Fruit fly (Drosophila melanogaster) whole organism, embryonic: ENCODE results near the gene ca.

Experiments used
- CG10147 ChIP-seq: fragments of 200-800 bp; sonication (Bioruptor generic); optimal IDR thresholded peaks from 2 replicates; lab custom pipeline; 2019; ENCODE audit warnings: missing biosample characterization, mild to moderate bottlenecking, missing genetic modification characterization, moderate library complexity
- CG10366 ChIP-seq: fragments of 200-800 bp; sonication (Bioruptor generic); IDR thresholded peaks from 2 replicates; pipeline ENCODE4 v1.3.6; 2022; ENCODE audit warnings: missing biosample characterization, missing genetic modification characterization
- CG10654 ChIP-seq: fragments of 200-800 bp; sonication (Bioruptor generic); optimal IDR thresholded peaks from 2 replicates; lab custom pipeline; 2016; ENCODE audit warnings: missing biosample characterization, missing genetic modification characterization
- CG11456 ChIP-seq: fragments of 200-800 bp; sonication (Bioruptor generic); IDR thresholded peaks from 3 replicates; pipeline ENCODE4 v1.3.6; 2022; ENCODE audit warnings: missing biosample characterization, missing genetic modification characterization
- CG11504 ChIP-seq: fragments of 200-800 bp; sonication (Bioruptor generic); optimal IDR thresholded peaks from 3 replicates; lab custom pipeline; 2019; ENCODE audit warnings: missing biosample characterization, mild to moderate bottlenecking, missing genetic modification characterization, moderate library complexity
- CG12236 ChIP-seq: fragments of 200-800 bp; sonication (Bioruptor generic); optimal IDR thresholded peaks from 2 replicates; lab custom pipeline; 2016; ENCODE audit warnings: missing biosample characterization, missing genetic modification characterization
- CG13123 ChIP-seq: fragments of 200-800 bp; sonication (Bioruptor generic); optimal IDR thresholded peaks from 2 replicates; lab custom pipeline; 2016; ENCODE audit warnings: missing biosample characterization, missing genetic modification characterization
- CG13287 ChIP-seq: fragments of 200-800 bp; sonication (Bioruptor generic); IDR thresholded peaks from 2 replicates; pipeline ENCODE4 v1.3.6; 2022; ENCODE audit warnings: missing biosample characterization, missing genetic modification characterization; ENCODE audit not compliant: partially characterized antibody
- CG15269 ChIP-seq: fragments of 200-800 bp; sonication (Bioruptor generic); optimal IDR thresholded peaks from 2 replicates; lab custom pipeline; 2018; ENCODE audit warnings: missing biosample characterization, mild to moderate bottlenecking, missing genetic modification characterization, moderate library complexity
- CG15696 ChIP-seq: fragments of 200-800 bp; sonication (Bioruptor generic); optimal IDR thresholded peaks from 2 replicates; lab custom pipeline; 2019; ENCODE audit warnings: missing biosample characterization, mild to moderate bottlenecking, missing genetic modification characterization, moderate library complexity
- CG16863 ChIP-seq: fragments of 200-800 bp; sonication (Bioruptor generic); optimal IDR thresholded peaks from 3 replicates; lab custom pipeline; 2016; ENCODE audit warnings: missing biosample characterization, missing genetic modification characterization
- CG17328 ChIP-seq: fragments of 200-800 bp; sonication (Bioruptor generic); IDR thresholded peaks from 2 replicates; pipeline ENCODE4 v1.3.6; 2022; ENCODE audit warnings: missing biosample characterization, missing genetic modification characterization
- CG3281 ChIP-seq: fragments of 200-800 bp; sonication (Bioruptor generic); optimal IDR thresholded peaks from 3 replicates; lab custom pipeline; 2017; ENCODE audit warnings: missing biosample characterization, mild to moderate bottlenecking, missing genetic modification characterization
- CG33557 ChIP-seq: fragments of 200-800 bp; sonication (Bioruptor generic); optimal IDR thresholded peaks from 2 replicates; lab custom pipeline; 2019; ENCODE audit warnings: missing biosample characterization, mild to moderate bottlenecking, missing genetic modification characterization, moderate library complexity
- CG4707 ChIP-seq: fragments of 200-800 bp; sonication (Bioruptor generic); optimal IDR thresholded peaks from 2 replicates; lab custom pipeline; 2018; ENCODE audit warnings: missing biosample characterization, mild to moderate bottlenecking, missing genetic modification characterization, moderate library complexity
- CG6791 ChIP-seq: fragments of 200-800 bp; sonication (Bioruptor generic); IDR thresholded peaks from 3 replicates; pipeline ENCODE4 v1.3.6; 2022; ENCODE audit warnings: missing biosample characterization, missing genetic modification characterization; ENCODE audit not compliant: partially characterized antibody
- CG6854 ChIP-seq: fragments of 200-800 bp; sonication (Bioruptor generic); optimal IDR thresholded peaks from 3 replicates; lab custom pipeline; 2017; ENCODE audit warnings: missing biosample characterization, mild to moderate bottlenecking, missing genetic modification characterization
- CG7987 ChIP-seq: fragments of 200-800 bp; sonication (Bioruptor generic); optimal IDR thresholded peaks from 2 replicates; lab custom pipeline; 2018; ENCODE audit warnings: missing biosample characterization, mild to moderate bottlenecking, missing genetic modification characterization, moderate library complexity
- CG9215 ChIP-seq: fragments of 200-800 bp; sonication (Bioruptor generic); IDR thresholded peaks from 2 replicates; pipeline ENCODE4 v1.3.6; 2022; ENCODE audit warnings: missing biosample characterization, missing genetic modification characterization
- D ChIP-seq, 2 experiments: fragments of 200-800 bp in 1 of 2; fragments of >200 bp in 1 of 2; sonication (Bioruptor generic) in 1 of 2; optimal IDR thresholded peaks; 2 replicates in 1 of 2; 3 replicates in 1 of 2; lab custom pipeline; 2017; ENCODE audit warnings: mild to moderate bottlenecking in 1 of 2, missing biosample characterization in 1 of 2, missing genetic modification characterization in 1 of 2, missing genetic modification reagents in 1 of 2
- Dll ChIP-seq: fragments of 200-800 bp; sonication (Bioruptor generic); IDR thresholded peaks from 4 replicates; pipeline ENCODE4 v1.3.6; 2022; ENCODE audit warnings: missing biosample characterization, missing genetic modification characterization; ENCODE audit not compliant: partially characterized antibody
- H15 ChIP-seq: fragments of 200-800 bp; sonication (Bioruptor generic); IDR thresholded peaks from 3 replicates; pipeline ENCODE4 v1.3.6; 2022; ENCODE audit warnings: missing biosample characterization, missing genetic modification characterization
- HHEX ChIP-seq: fragments of 200-800 bp; sonication (Bioruptor generic); optimal IDR thresholded peaks from 3 replicates; lab custom pipeline; 2017; ENCODE audit warnings: missing biosample characterization, mild to moderate bottlenecking, missing genetic modification characterization, missing genetic modification reagents
- Hand ChIP-seq: fragments of 200-800 bp; sonication (Bioruptor generic); optimal IDR thresholded peaks from 2 replicates; lab custom pipeline; 2017; ENCODE audit warnings: mild to moderate bottlenecking, missing biosample characterization, missing genetic modification reagents, missing genetic modification characterization
- Hr3 ChIP-seq: fragments of 200-800 bp; sonication (Bioruptor generic); optimal IDR thresholded peaks from 3 replicates; lab custom pipeline; 2016; ENCODE audit warnings: missing biosample characterization, missing genetic modification characterization
- Kr ChIP-seq: fragments of 200-800 bp; sonication (Bioruptor generic); optimal IDR thresholded peaks from 2 replicates; lab custom pipeline; 2017; ENCODE audit warnings: missing biosample characterization, mild to moderate bottlenecking, missing genetic modification characterization
- NFAT ChIP-seq: fragments of 200-800 bp; sonication (Bioruptor generic); IDR thresholded peaks from 2 replicates; pipeline ENCODE4 v1.3.6; 2022; ENCODE audit warnings: missing biosample characterization, missing genetic modification characterization
- Scr ChIP-seq: fragments of 200-800 bp; sonication (Bioruptor generic); IDR thresholded peaks from 2 replicates; pipeline ENCODE4 v1.3.6; 2022; ENCODE audit warnings: missing biosample characterization, missing genetic modification characterization; ENCODE audit not compliant: partially characterized antibody
- Sox100B ChIP-seq: fragments of 200-800 bp; sonication (Bioruptor generic); optimal IDR thresholded peaks from 3 replicates; lab custom pipeline; 2018; ENCODE audit warnings: missing biosample characterization, mild to moderate bottlenecking, missing genetic modification characterization
- al ChIP-seq: fragments of 200-800 bp; sonication (Bioruptor generic); IDR thresholded peaks from 2 replicates; pipeline ENCODE4 v1.3.6; 2022; ENCODE audit warnings: missing biosample characterization, missing genetic modification characterization
- cg ChIP-seq: fragments of 200-800 bp; sonication (Bioruptor generic); optimal IDR thresholded peaks from 3 replicates; lab custom pipeline; 2019; ENCODE audit warnings: missing biosample characterization, mild to moderate bottlenecking, missing genetic modification characterization, moderate library complexity
- ci ChIP-seq: fragments of 200-800 bp; sonication (Bioruptor generic); IDR thresholded peaks from 3 replicates; pipeline ENCODE4 v1.3.6; 2022; ENCODE audit warnings: missing biosample characterization, missing genetic modification characterization
- en ChIP-seq: fragments of 200-800 bp; sonication (Bioruptor generic); optimal IDR thresholded peaks from 2 replicates; lab custom pipeline; 2016; ENCODE audit warnings: missing biosample characterization, missing genetic modification characterization
- kah ChIP-seq: fragments of 200-800 bp; sonication (Bioruptor generic); optimal IDR thresholded peaks from 2 replicates; lab custom pipeline; 2018; ENCODE audit warnings: missing biosample characterization, mild to moderate bottlenecking, missing genetic modification characterization
- klu ChIP-seq: fragments of 200-800 bp; sonication (Bioruptor generic); IDR thresholded peaks from 2 replicates; pipeline ENCODE4 v1.3.6; 2022; ENCODE audit warnings: missing biosample characterization, missing genetic modification characterization
- nerfin-1 ChIP-seq: fragments of 200-800 bp; sonication (Bioruptor generic); optimal IDR thresholded peaks from 3 replicates; lab custom pipeline; 2019; ENCODE audit warnings: missing biosample characterization, mild to moderate bottlenecking, missing genetic modification characterization, moderate library complexity
- nom ChIP-seq: fragments of 200-800 bp; sonication (Bioruptor generic); optimal IDR thresholded peaks from 2 replicates; lab custom pipeline; 2017; ENCODE audit warnings: missing biosample characterization, missing genetic modification characterization, mild to moderate bottlenecking, moderate library complexity, missing genetic modification reagents
- pan ChIP-seq, 4 experiments: fragments of >200 bp in 3 of 4; fragments of 200-800 bp in 1 of 4; sonication (Bioruptor generic) in 1 of 4; optimal IDR thresholded peaks in 3 of 4; IDR thresholded peaks in 1 of 4; 2 replicates each; pipeline versions ENCODE4 v1.3.6 to Lab custom; 2017 to 2022; ENCODE audit warnings: missing biosample characterization in 2 of 4, missing genetic modification characterization in 2 of 4, mixed read lengths in 1 of 4
- pros ChIP-seq: fragments of 200-800 bp; sonication (Bioruptor generic); optimal IDR thresholded peaks from 3 replicates; lab custom pipeline; 2019; ENCODE audit warnings: missing biosample characterization, mild to moderate bottlenecking, missing genetic modification characterization, moderate library complexity
- repo ChIP-seq: fragments of 200-800 bp; sonication (Bioruptor generic); optimal IDR thresholded peaks from 2 replicates; lab custom pipeline; 2016; ENCODE audit warnings: missing biosample characterization, missing genetic modification characterization
- sd ChIP-seq: fragments of 200-800 bp; sonication (Bioruptor generic); optimal IDR thresholded peaks from 3 replicates; lab custom pipeline; 2018; ENCODE audit warnings: missing biosample characterization, mild to moderate bottlenecking, missing genetic modification characterization, moderate library complexity
- ssp ChIP-seq: fragments of 200-800 bp; sonication (Bioruptor generic); IDR thresholded peaks from 2 replicates; pipeline ENCODE4 v1.3.6; 2022; ENCODE audit warnings: missing biosample characterization, missing genetic modification characterization
- tin ChIP-seq: fragments of 200-800 bp; sonication (Bioruptor generic); optimal IDR thresholded peaks from 3 replicates; lab custom pipeline; 2016; ENCODE audit warnings: missing biosample characterization, missing genetic modification characterization
- tll ChIP-seq, 2 experiments: fragments of 200-800 bp in 1 of 2; fragments of >200 bp in 1 of 2; sonication (Bioruptor generic) in 1 of 2; optimal IDR thresholded peaks; 2 replicates each; lab custom pipeline; 2017 to 2019; ENCODE audit warnings: missing biosample characterization in 2 of 2, missing genetic modification characterization in 2 of 2, mild to moderate bottlenecking in 1 of 2, moderate library complexity in 1 of 2
- vvl ChIP-seq: fragments of 200-800 bp; sonication (Bioruptor generic); IDR thresholded peaks from 2 replicates; pipeline ENCODE4 v1.3.6; 2022; ENCODE audit warnings: missing biosample characterization, missing genetic modification characterization
- yki ChIP-seq: fragments of >200 bp; optimal IDR thresholded peaks from 3 replicates; lab custom pipeline; 2018
- z ChIP-seq: fragments of 200-800 bp; sonication (Bioruptor generic); IDR thresholded peaks from 3 replicates; pipeline ENCODE4 v1.3.6; 2022; ENCODE audit warnings: missing biosample characterization, missing genetic modification characterization

Gene ca

DNA sequence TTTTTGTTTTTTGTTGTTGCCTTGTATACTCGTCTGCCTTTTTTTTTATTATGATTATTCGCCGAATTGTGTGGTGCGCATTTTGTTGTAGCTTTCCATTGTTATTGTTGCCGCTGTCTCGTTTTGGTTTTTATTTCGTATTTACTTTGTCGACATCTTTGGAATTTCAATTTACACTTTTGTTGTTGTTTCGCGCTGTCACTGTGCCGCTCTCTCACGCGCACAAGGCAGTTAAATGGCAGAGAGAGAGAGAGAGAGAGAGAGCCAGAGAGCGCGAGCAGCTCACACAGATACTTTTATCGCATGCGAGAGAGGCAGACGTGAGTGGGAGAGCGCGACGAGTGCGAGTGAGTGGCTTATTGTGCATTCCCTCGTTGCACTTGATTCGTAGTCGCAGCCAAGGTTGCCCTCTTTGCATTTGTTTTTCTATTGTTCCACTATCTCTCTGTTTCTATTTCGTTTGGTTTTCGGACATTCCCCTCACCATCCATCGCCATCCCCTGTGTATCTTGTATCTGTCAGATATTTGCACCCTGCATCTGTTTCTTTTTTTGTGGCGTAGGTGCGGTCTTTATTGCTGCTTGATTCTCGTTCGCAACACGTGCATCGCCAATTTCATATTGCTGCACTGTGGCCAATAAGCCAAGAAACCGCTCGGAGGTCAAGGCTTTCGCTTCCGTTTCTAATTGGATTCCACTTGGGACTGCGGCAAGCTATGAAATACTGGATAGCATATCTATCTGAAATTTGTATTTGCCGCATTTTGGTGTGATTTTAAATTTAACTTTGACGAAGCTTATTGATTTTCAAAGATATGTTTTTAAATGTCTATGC lies 32.0 kb upstream of the ca start (continued):
- no peak for TF ChIP-seq Sox100B (GFP tag; lab: Kevin White, UChicago)
- TF ChIP-seq CG10147 = no peak
- no peak for TF ChIP-seq Hand (GFP tag; lab: Kevin White, UChicago)
- no peak for TF ChIP-seq CG10654 (GFP tag; lab: Kevin White, UChicago)
- peak; percentile 43 for TF ChIP-seq CG33557
- TF ChIP-seq sd = peak; percentile 98
- peak; percentile 98 for TF ChIP-seq z
- no peak for TF ChIP-seq klu (GFP tag; lab: Robert Waterston, UW)
- peak; percentile 19; the same call in 1 of the 3 replicates for TF ChIP-seq CG6791 (GFP tag; lab: Robert Waterston, UW)
- TF ChIP-seq CG15696 (tag; lab: Kevin White, UChicago) = peak; percentile 16
- TF ChIP-seq HHEX (GFP tag; lab: Kevin White, UChicago) = no peak
- peak; percentile 78 for TF ChIP-seq nerfin-1 (tag; lab: Kevin White, UChicago)
- TF ChIP-seq nom (GFP tag; lab: Kevin White, UChicago) = peak; percentile 23
- peak; percentile 57; the same call in 1 of the 3 replicates for TF ChIP-seq ci
- TF ChIP-seq yki (lab: Kevin White, UChicago) = peak; percentile 100
- TF ChIP-seq CG11456 (GFP tag; lab: Robert Waterston, UW) = no peak
- peak; percentile 43; the same call in 1 of the 2 replicates for TF ChIP-seq Scr (GFP tag; lab: Robert Waterston, UW)
- peak; percentile 53 for TF ChIP-seq CG6854 (GFP tag; lab: Kevin White, UChicago)
- TF ChIP-seq CG16863 = no peak
- no peak for TF ChIP-seq pan (optimal IDR thresholded peaks at IDR 0.05; lab: Kevin White, UChicago)
- peak in 1 of 2 experiments; percentile 34 for TF ChIP-seq pan (GFP tag; optimal IDR thresholded peaks at IDR 0.05 in 1 of 2, IDR thresholded peaks at IDR 0.05 in 1 of 2)
- no peak for TF ChIP-seq al (GFP tag; lab: Robert Waterston, UW)
- peak; percentile 87 for TF ChIP-seq D (optimal IDR thresholded peaks at IDR 0.05; lab: Kevin White, UChicago)
- no peak for TF ChIP-seq D (GFP tag; optimal IDR thresholded peaks at IDR 0.05; lab: Kevin White, UChicago)
- no peak for TF ChIP-seq CG15269
- peak; percentile 3; the same call in 1 of the 2 replicates for TF ChIP-seq NFAT (GFP tag; lab: Robert Waterston, UW)
- TF ChIP-seq CG17328 (GFP tag; lab: Robert Waterston, UW) = no peak
- TF ChIP-seq CG9215 (GFP tag; lab: Robert Waterston, UW) = no peak
- peak; percentile 62; the same call in 3 of the 4 replicates for TF ChIP-seq Dll
- TF ChIP-seq cg = peak; percentile 82
- no peak for TF ChIP-seq CG11504
- no peak for TF ChIP-seq ssp (GFP tag; lab: Robert Waterston, UW)
- no peak for TF ChIP-seq CG12236 (GFP tag; lab: Kevin White, UChicago)
- TF ChIP-seq CG13287 (GFP tag; lab: Robert Waterston, UW) = peak; percentile 50; the same call in 1 of the 2 replicates
- TF ChIP-seq repo = no peak
- no peak for TF ChIP-seq CG3281 (GFP tag; lab: Kevin White, UChicago)
- TF ChIP-seq pros = peak; percentile 29
- TF ChIP-seq CG10366 (GFP tag; lab: Robert Waterston, UW) = no peak
- no peak for TF ChIP-seq CG13123
- no peak for TF ChIP-seq Kr
- TF ChIP-seq Hr3 (GFP tag; lab: Kevin White, UChicago) = no peak
- TF ChIP-seq H15 (GFP tag; lab: Robert Waterston, UW) = no peak
- TF ChIP-seq en (GFP tag; lab: Kevin White, UChicago) = no peak
- TF ChIP-seq kah (GFP tag; lab: Kevin White, UChicago) = peak; percentile 20
- TF ChIP-seq tin (GFP tag; lab: Kevin White, UChicago) = no peak
- no peak for TF ChIP-seq tll (GFP tag; optimal IDR thresholded peaks at IDR 0.05; lab: Kevin White, UChicago)
- TF ChIP-seq CG7987 (GFP tag; lab: Kevin White, UChicago) = peak; percentile 43
- TF ChIP-seq vvl (GFP tag; lab: Robert Waterston, UW) = peak; percentile 43; the same call in 1 of the 2 replicates
- peak; percentile 22 for TF ChIP-seq CG4707
